Fruit fly (Drosophila melanogaster): ENCODE measurements around the gene Nf1.
A peak's percentile ranks its signal among the peaks of the same experiment; 100 is the strongest.

Gene Nf1

dm6 chr3R:26002039-26002438 lies 19.2 kb downstream of the Nf1 start:
- TF ChIP-seq Sox102F (GFP tag; optimal IDR thresholded peaks at IDR 0.05) (no peak), Sox15 (GFP tag; optimal IDR thresholded peaks at IDR 0.05) (no peak), CG11294 (GFP tag; IDR thresholded peaks at IDR 0.05) (no peak), CG4318 (GFP tag; optimal IDR thresholded peaks at IDR 0.05) (no peak), fd85E (GFP tag; optimal IDR thresholded peaks at IDR 0.05) (no peak), Eip75B (GFP tag; optimal IDR thresholded peaks at IDR 0.05) (no peak), CG1621 (tag; optimal IDR thresholded peaks at IDR 0.05) (no peak), Lpt (GFP tag; optimal IDR thresholded peaks at IDR 0.05) (no peak), CG7368 (GFP tag; optimal IDR thresholded peaks at IDR 0.05) (no peak), CG8632 (GFP tag; optimal IDR thresholded peaks at IDR 0.05) (no peak), CG3032 (tag; optimal IDR thresholded peaks at IDR 0.05) (no peak)

- TF ChIP-seq lz (GFP tag; optimal IDR thresholded peaks at IDR 0.05) = no peak
- no peak for TF ChIP-seq Hr38 (GFP tag; optimal IDR thresholded peaks at IDR 0.05)
- TF ChIP-seq CG32006 (GFP tag; optimal IDR thresholded peaks at IDR 0.05) = no peak
- TF ChIP-seq CG16779 (tag; optimal IDR thresholded peaks at IDR 0.05) = no peak
- TF ChIP-seq CG9139 (GFP tag; optimal IDR thresholded peaks at IDR 0.05) = no peak
- TF ChIP-seq cyc (GFP tag; optimal IDR thresholded peaks at IDR 0.05) = no peak
- no peak for TF ChIP-seq CG10669 (GFP tag; optimal IDR thresholded peaks at IDR 0.05)
- no peak for TF ChIP-seq CG10631 (GFP tag; optimal IDR thresholded peaks at IDR 0.05)
- no peak for TF ChIP-seq Hr39 (GFP tag; optimal IDR thresholded peaks at IDR 0.05)
- no peak for TF ChIP-seq eg (GFP tag; IDR thresholded peaks at IDR 0.05)
- no peak for TF ChIP-seq CG6808 (GFP tag; optimal IDR thresholded peaks at IDR 0.05)
- no peak for TF ChIP-seq acj6 (GFP tag; optimal IDR thresholded peaks at IDR 0.05)
- TF ChIP-seq achi (GFP tag; optimal IDR thresholded peaks at IDR 0.05) = no peak
- TF ChIP-seq dsx (GFP tag; optimal IDR thresholded peaks at IDR 0.05; ENCODE audit: poor library complexity, severe bottlenecking) = peak; percentile 99
- TF ChIP-seq Met (GFP tag; optimal IDR thresholded peaks at IDR 0.05) = peak; percentile 43
- TF ChIP-seq Sox15 (GFP tag; optimal IDR thresholded peaks at IDR 0.05) = no peak
- peak in 1 of 2 experiments; percentile 78 for TF ChIP-seq ss (GFP tag; optimal IDR thresholded peaks at IDR 0.05)
- TF ChIP-seq dac (GFP tag; optimal IDR thresholded peaks at IDR 0.05) = no peak
- TF ChIP-seq Sox102F (GFP tag; optimal IDR thresholded peaks at IDR 0.05) = no peak
- TF ChIP-seq topi (GFP tag; optimal IDR thresholded peaks at IDR 0.05) = no peak
- TF ChIP-seq CG11902 (GFP tag; optimal IDR thresholded peaks at IDR 0.05) = no peak
- no peak for TF ChIP-seq fd59A (GFP tag; optimal IDR thresholded peaks at IDR 0.05)
- TF ChIP-seq Hr4 (GFP tag; optimal IDR thresholded peaks at IDR 0.05) = no peak
- no peak for TF ChIP-seq salr (GFP tag; optimal IDR thresholded peaks at IDR 0.05)
- peak; percentile 36 for TF ChIP-seq CG6854 (GFP tag; optimal IDR thresholded peaks at IDR 0.05)
- TF ChIP-seq CG6792 (GFP tag; optimal IDR thresholded peaks at IDR 0.05) = no peak
- TF ChIP-seq Ets21C (GFP tag; optimal IDR thresholded peaks at IDR 0.05) = no peak
- no peak for TF ChIP-seq Sox14 (GFP tag; optimal IDR thresholded peaks at IDR 0.05)
- TF ChIP-seq CG11294 (GFP tag; IDR thresholded peaks at IDR 0.05) = no peak
- TF ChIP-seq CG15336 (GFP tag; IDR thresholded peaks at IDR 0.05) = no peak
- TF ChIP-seq CG8119 (GFP tag; IDR thresholded peaks at IDR 0.05) = no peak
- TF ChIP-seq svp (GFP tag) = peak; percentile 9
- peak; percentile 50 for TF ChIP-seq Blimp-1 (GFP tag; optimal IDR thresholded peaks at IDR 0.05)
- TF ChIP-seq CG34406 (GFP tag; optimal IDR thresholded peaks at IDR 0.05) = no peak
- no peak for TF ChIP-seq Ets96B (tag; optimal IDR thresholded peaks at IDR 0.05)
- no peak for TF ChIP-seq CG11762 (GFP tag; optimal IDR thresholded peaks at IDR 0.05; ENCODE audit: insufficient read depth)
- TF ChIP-seq Smox (GFP tag; optimal IDR thresholded peaks at IDR 0.05) = peak; percentile 6
- TF ChIP-seq CG7368 (GFP tag; optimal IDR thresholded peaks at IDR 0.05) = no peak
- TF ChIP-seq CG6163 (GFP tag; IDR thresholded peaks at IDR 0.05) = no peak; the same call in 2 of the 3 replicates
- TF ChIP-seq Eip78C (GFP tag) = peak; percentile 75
- no peak for TF ChIP-seq Eip93F (GFP tag; optimal IDR thresholded peaks at IDR 0.05)
- no peak for TF ChIP-seq Eip75B (GFP tag; optimal IDR thresholded peaks at IDR 0.05)
- peak; percentile 4 for TF ChIP-seq CG6276 (GFP tag; optimal IDR thresholded peaks at IDR 0.05)
Measured at dm6 chr3R:26002570-26003332, 19.9 kb downstream of the Nf1 start.
